Worm (Caenorhabditis elegans): ENCODE data around the gene T02H6.1.

ce11 chrII:764385-764784 lies 55.2 kb downstream of the T02H6.1 start:
- TF ChIP-seq nhr-179 (tag; optimal IDR thresholded peaks at IDR 0.05) (no peak), madf-10 (tag; optimal IDR thresholded peaks at IDR 0.05) (no peak), F55B11.4 (tag; optimal IDR thresholded peaks at IDR 0.05; ENCODE audit: borderline replicate concordance, insufficient read depth) (no peak), snpc-4 (GFP tag; optimal IDR thresholded peaks at IDR 0.05) (no peak), snpc-4 (tag; optimal IDR thresholded peaks at IDR 0.05) (no peak), F57A8.1 (GFP tag; optimal IDR thresholded peaks at IDR 0.05) (no peak), gei-17 (GFP tag; optimal IDR thresholded peaks at IDR 0.05) (no peak), rcor-1 (GFP tag; IDR thresholded peaks at IDR 0.05) (no peak), madf-8 (GFP tag; conservative IDR thresholded peaks at IDR 0.05) (no peak)
